Worm (Caenorhabditis elegans) whole organism, young adult: Measurements from ENCODE around the gene dmd-9.
A peak's percentile ranks its signal among the peaks of the same experiment; 100 is the strongest.

Source experiments
- B0019.2 ChIP-seq: fragments of 200-800 bp; sonication (Bioruptor generic); conservative IDR thresholded peaks from 2 replicates; pipeline ENCODE4 v1.3.6; 2022; ENCODE audit warnings: missing genetic modification reagents, missing genetic modification characterization, missing compliant biosample characterization
- B0261.1 ChIP-seq: sonication (generic microtip); optimal IDR thresholded peaks from 2 replicates; lab custom pipeline; 2016; ENCODE audit warnings: mild to moderate bottlenecking, missing genetic modification characterization, moderate library complexity, missing compliant biosample characterization
- B0336.3 ChIP-seq: fragments of 200-800 bp; sonication (Bioruptor generic); IDR thresholded peaks from 2 replicates; pipeline ENCODE4 v1.3.6; 2022; ENCODE audit warnings: missing genetic modification characterization, missing compliant biosample characterization
- C06A6.2 ChIP-seq: fragments of 200-800 bp; sonication (Bioruptor generic); conservative IDR thresholded peaks from 2 replicates; pipeline ENCODE4 v1.3.6; 2022; ENCODE audit warnings: missing genetic modification characterization, missing compliant biosample characterization
- D2030.7 ChIP-seq: fragments of 200-800 bp; sonication (Bioruptor generic); IDR thresholded peaks from 2 replicates; pipeline ENCODE4 v1.3.6; 2022; ENCODE audit warnings: missing genetic modification reagents, missing genetic modification characterization, missing compliant biosample characterization
- F22D6.2 ChIP-seq: sonication (generic microtip); optimal IDR thresholded peaks from 2 replicates; lab custom pipeline; 2016; ENCODE audit warnings: mild to moderate bottlenecking, missing genetic modification characterization, missing compliant biosample characterization
- F23B12.7 ChIP-seq: sonication (generic microtip); optimal IDR thresholded peaks from 2 replicates; lab custom pipeline; 2017; ENCODE audit warnings: missing genetic modification characterization, mild to moderate bottlenecking, missing compliant biosample characterization, antibody characterized with exemption, moderate library complexity; ENCODE audit not compliant: insufficient read depth
- F33H1.4 ChIP-seq: fragments of 200-800 bp; sonication (Bioruptor generic); IDR thresholded peaks from 2 replicates; pipeline ENCODE4 v1.3.6; 2022; ENCODE audit warnings: missing genetic modification reagents, missing genetic modification characterization, missing compliant biosample characterization
- F39B2.1 ChIP-seq: fragments of 200-800 bp; sonication (Bioruptor generic); IDR thresholded peaks from 2 replicates; pipeline ENCODE4 v1.3.6; 2022; ENCODE audit warnings: missing genetic modification reagents, missing genetic modification characterization, missing compliant biosample characterization
- F49E8.2 ChIP-seq: sonication (generic microtip); optimal IDR thresholded peaks from 3 replicates; lab custom pipeline; 2017; ENCODE audit warnings: missing genetic modification characterization, mild to moderate bottlenecking, missing compliant biosample characterization, antibody characterized with exemption, moderate library complexity; ENCODE audit not compliant: insufficient read depth
- F55B11.4 ChIP-seq: sonication (generic microtip); optimal IDR thresholded peaks from 2 replicates; lab custom pipeline; 2016; ENCODE audit warnings: missing compliant biosample characterization, missing genetic modification characterization, borderline replicate concordance; ENCODE audit not compliant: insufficient read depth
- F57A8.1 ChIP-seq: fragments of 200-800 bp; sonication (Bioruptor generic); optimal IDR thresholded peaks from 2 replicates; lab custom pipeline; 2018; ENCODE audit warnings: mild to moderate bottlenecking, missing genetic modification characterization, moderate library complexity, missing compliant biosample characterization
- T07F8.4 ChIP-seq: sonication (generic microtip); optimal IDR thresholded peaks from 2 replicates; lab custom pipeline; 2016; ENCODE audit warnings: mild to moderate bottlenecking, missing genetic modification characterization, moderate library complexity, missing compliant biosample characterization
- Y53F4B.3 ChIP-seq: fragments of 200-800 bp; sonication (Bioruptor generic); IDR thresholded peaks from 2 replicates; pipeline ENCODE4 v1.3.6; 2022; ENCODE audit warnings: missing genetic modification reagents, missing genetic modification characterization, missing compliant biosample characterization
- Y53G8AR.9 ChIP-seq: fragments of 200-800 bp; sonication (Bioruptor generic); conservative IDR thresholded peaks from 2 replicates; pipeline ENCODE4 v1.3.6; 2022; ENCODE audit warnings: missing genetic modification reagents, missing genetic modification characterization, missing compliant biosample characterization
- Y56A3A.18 ChIP-seq: fragments of 200-800 bp; sonication (Bioruptor generic); IDR thresholded peaks from 2 replicates; pipeline ENCODE4 v1.3.6; 2022; ENCODE audit warnings: missing genetic modification reagents, missing genetic modification characterization, missing compliant biosample characterization
- Y95B8A.8 ChIP-seq: fragments of 200-800 bp; sonication (Bioruptor generic); IDR thresholded peaks from 2 replicates; pipeline ENCODE4 v1.3.6; 2022; ENCODE audit warnings: missing genetic modification reagents, missing genetic modification characterization, missing compliant biosample characterization
- akir-1 ChIP-seq: fragments of 200-800 bp; sonication (Bioruptor generic); optimal IDR thresholded peaks from 2 replicates; lab custom pipeline; 2018; ENCODE audit warnings: mild to moderate bottlenecking, missing genetic modification characterization, moderate library complexity, missing compliant biosample characterization
- attf-3 ChIP-seq: fragments of 200-800 bp; sonication (Bioruptor generic); conservative IDR thresholded peaks from 2 replicates; pipeline ENCODE4 v1.3.6; 2022; ENCODE audit warnings: missing genetic modification reagents, missing genetic modification characterization, missing compliant biosample characterization
- attf-6 ChIP-seq: fragments of 200-800 bp; sonication (Bioruptor generic); IDR thresholded peaks from 2 replicates; pipeline ENCODE4 v1.3.6; 2022; ENCODE audit warnings: missing genetic modification reagents, missing genetic modification characterization, missing compliant biosample characterization
- bed-1 ChIP-seq: fragments of 200-800 bp; sonication (Bioruptor generic); IDR thresholded peaks from 2 replicates; pipeline ENCODE4 v1.3.6; 2022; ENCODE audit warnings: missing genetic modification reagents, missing genetic modification characterization, missing compliant biosample characterization
- ceh-40 ChIP-seq: fragments of 200-800 bp; sonication (Bioruptor generic); IDR thresholded peaks from 2 replicates; pipeline ENCODE4 v1.3.6; 2022; ENCODE audit warnings: missing genetic modification characterization, missing compliant biosample characterization
- chd-7 ChIP-seq: sonication (generic microtip); optimal IDR thresholded peaks from 2 replicates; lab custom pipeline; 2016; ENCODE audit warnings: mild to moderate bottlenecking, missing genetic modification characterization, moderate library complexity, missing compliant biosample characterization
- dpff-1 ChIP-seq: sonication (generic microtip); optimal IDR thresholded peaks from 2 replicates; lab custom pipeline; 2017; ENCODE audit warnings: mild to moderate bottlenecking, missing genetic modification characterization, missing compliant biosample characterization
- efl-1 ChIP-seq: fragments of 150-350 bp; optimal IDR thresholded peaks from 2 replicates; lab custom pipeline; 2014; ENCODE audit warnings: missing biosample characterization, missing genetic modification reagents, missing genetic modification characterization
- egl-18 ChIP-seq: fragments of 200-800 bp; sonication (Bioruptor generic); IDR thresholded peaks from 2 replicates; pipeline ENCODE4 v1.3.6; 2022; ENCODE audit warnings: missing genetic modification reagents, missing genetic modification characterization, missing compliant biosample characterization
- hmg-1.2 ChIP-seq: fragments of 200-800 bp; sonication (Bioruptor generic); IDR thresholded peaks from 2 replicates; pipeline ENCODE4 v1.3.6; 2022; ENCODE audit warnings: missing genetic modification reagents, missing genetic modification characterization, missing compliant biosample characterization
- hrde-1 ChIP-seq: sonication (generic microtip); optimal IDR thresholded peaks from 2 replicates; lab custom pipeline; 2016; ENCODE audit warnings: missing genetic modification characterization, mild to moderate bottlenecking, missing compliant biosample characterization, moderate library complexity, missing genotype, missing genetic modification reagents, borderline replicate concordance
- let-526 ChIP-seq: fragments of 200-800 bp; sonication (Bioruptor generic); IDR thresholded peaks from 2 replicates; pipeline ENCODE4 v1.3.6; 2022; ENCODE audit warnings: missing genetic modification reagents, missing genetic modification characterization, missing compliant biosample characterization
- lin-40 ChIP-seq: sonication (generic microtip); optimal IDR thresholded peaks from 2 replicates; lab custom pipeline; 2016; ENCODE audit warnings: missing genetic modification characterization, mild to moderate bottlenecking, missing compliant biosample characterization, missing genotype, missing genetic modification reagents
- lsy-27 ChIP-seq: sonication (generic microtip); optimal IDR thresholded peaks from 2 replicates; lab custom pipeline; 2017; ENCODE audit warnings: missing genetic modification characterization, mild to moderate bottlenecking, missing compliant biosample characterization, antibody characterized with exemption, missing genotype, borderline replicate concordance; ENCODE audit not compliant: insufficient read depth
- madf-10 ChIP-seq: sonication (generic microtip); optimal IDR thresholded peaks from 2 replicates; lab custom pipeline; 2016; ENCODE audit warnings: mild to moderate bottlenecking, missing genetic modification characterization, missing compliant biosample characterization
- mcd-1 ChIP-seq: fragments of 200-800 bp; sonication (Bioruptor generic); IDR thresholded peaks from 2 replicates; pipeline ENCODE4 v1.3.6; 2022; ENCODE audit warnings: missing genetic modification reagents, missing genetic modification characterization, missing compliant biosample characterization
- mel-28 ChIP-seq: sonication (generic microtip); optimal IDR thresholded peaks from 2 replicates; lab custom pipeline; 2016; ENCODE audit warnings: borderline replicate concordance, mild to moderate bottlenecking, missing genetic modification characterization, missing compliant biosample characterization
- nhr-27 ChIP-seq: fragments of 200-800 bp; sonication (Bioruptor generic); optimal IDR thresholded peaks from 2 replicates; lab custom pipeline; 2018; ENCODE audit warnings: mild to moderate bottlenecking, missing genetic modification characterization, moderate library complexity, missing compliant biosample characterization
- pbrm-1 ChIP-seq: fragments of 200-800 bp; sonication (Bioruptor generic); IDR thresholded peaks from 2 replicates; pipeline ENCODE4 v1.3.6; 2022; ENCODE audit warnings: missing genetic modification reagents, missing genetic modification characterization, missing compliant biosample characterization
- snpc-4 ChIP-seq, 5 experiments: fragments of 150-350 bp in 1 of 5; sonication (generic microtip) in 4 of 5; optimal IDR thresholded peaks; 2 replicates each; lab custom pipeline; 2014 to 2018; ENCODE audit warnings: missing genetic modification characterization in 5 of 5, missing biosample characterization in 3 of 5, antibody characterized with exemption in 2 of 5, mild to moderate bottlenecking in 2 of 5, missing compliant biosample characterization in 2 of 5, missing genotype in 2 of 5, moderate library complexity in 2 of 5, missing genetic modification reagents in 1 of 5
- somi-1 ChIP-seq: fragments of 200-800 bp; sonication (Bioruptor generic); optimal IDR thresholded peaks from 2 replicates; lab custom pipeline; 2018; ENCODE audit warnings: mild to moderate bottlenecking, missing genetic modification characterization, missing compliant biosample characterization
- tbp1 ChIP-seq: fragments of 200-800 bp; sonication (Bioruptor generic); optimal IDR thresholded peaks from 2 replicates; lab custom pipeline; 2018; ENCODE audit warnings: mild to moderate bottlenecking, missing genetic modification characterization, missing compliant biosample characterization
- unc-130 ChIP-seq: sonication (generic microtip); optimal IDR thresholded peaks from 2 replicates; lab custom pipeline; 2016; ENCODE audit warnings: missing genetic modification reagents, missing genetic modification characterization, missing compliant biosample characterization
- xnd-1 ChIP-seq: sonication (generic microtip); optimal IDR thresholded peaks from 2 replicates; lab custom pipeline; 2016; ENCODE audit warnings: missing genotype, missing genetic modification reagents, missing genetic modification characterization, missing compliant biosample characterization
- ztf-28 ChIP-seq: fragments of 200-800 bp; sonication (Bioruptor generic); IDR thresholded peaks from 2 replicates; pipeline ENCODE4 v1.3.6; 2022; ENCODE audit warnings: missing genetic modification reagents, missing genetic modification characterization, missing compliant biosample characterization

Gene dmd-9

ce11 chrIV:3296578-3297549, 42.5 kb upstream of the dmd-9 start (continued):
- TF ChIP-seq mel-28 (tag; lab: Kevin White, UChicago), result no peak
- TF ChIP-seq ceh-40, result no peak
- no peak for TF ChIP-seq somi-1 (GFP tag; lab: Kevin White, UChicago)
- peak; percentile 60 for TF ChIP-seq hrde-1
- TF ChIP-seq F49E8.2 (tag; lab: Kevin White, UChicago), result peak; percentile 83
- no peak for TF ChIP-seq egl-18
- peak; percentile 51 for TF ChIP-seq chd-7
- TF ChIP-seq nhr-27 (tag; lab: Kevin White, UChicago), result peak; percentile 69
- no peak for TF ChIP-seq pbrm-1 (GFP tag; lab: Robert Waterston, UW)
- no peak for TF ChIP-seq Y53F4B.3
- no peak for TF ChIP-seq efl-1 (GFP tag; lab: Kevin White, UChicago)
- TF ChIP-seq lin-40 (tag; lab: Kevin White, UChicago), result no peak
- TF ChIP-seq C06A6.2 (GFP tag; lab: Robert Waterston, UW), result no peak
- no peak for TF ChIP-seq B0019.2
- TF ChIP-seq F23B12.7 (tag; lab: Kevin White, UChicago), result no peak
- TF ChIP-seq unc-130 (GFP tag; lab: Kevin White, UChicago), result peak; percentile 11
- TF ChIP-seq Y53G8AR.9, result peak; percentile 61; the same call in 1 of the 2 replicates
- peak; percentile 34 for TF ChIP-seq tbp1 (GFP tag; lab: Kevin White, UChicago)

DNA sequence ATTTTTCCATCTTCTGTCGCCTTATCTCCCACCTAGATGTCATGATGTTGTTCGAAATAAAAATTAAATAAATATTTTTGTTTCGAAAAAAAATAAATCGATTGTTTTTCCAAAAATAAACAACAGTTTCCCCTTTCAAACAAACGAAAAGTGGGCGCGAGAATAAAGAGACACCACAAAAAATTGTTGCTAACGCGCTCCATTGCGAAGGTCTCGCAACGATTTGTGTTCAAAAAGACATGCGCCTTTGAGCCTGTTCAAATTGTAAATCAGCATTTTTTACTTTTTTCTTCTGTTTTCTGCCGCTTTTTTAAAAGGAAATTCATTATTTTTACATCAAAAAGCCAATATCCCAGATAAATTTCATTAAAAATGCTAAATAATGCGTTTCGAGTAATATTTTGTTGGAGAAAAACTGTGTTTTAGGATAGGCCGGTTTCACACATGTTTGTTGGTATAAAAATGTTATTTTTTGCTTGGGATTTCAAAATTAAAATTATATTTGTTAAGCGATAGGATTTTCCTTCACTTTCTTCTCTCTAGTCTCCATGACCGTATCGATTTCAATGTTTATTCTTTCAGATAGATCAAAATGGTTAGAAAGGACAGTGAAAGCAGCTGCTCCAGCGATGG, 40.3 kb upstream of the dmd-9 start, which contains the start of gene W08E12.7:
W08E12.7 (plus strand) TSS at position 583 of the 633 bp plus-strand sequence.
- TF ChIP-seq chd-7 (no peak), efl-1 (GFP tag; lab: Kevin White, UChicago) (peak; percentile 94), let-526 (GFP tag; lab: Robert Waterston, UW) (peak; percentile 88; the same call in 1 of the 2 replicates), F57A8.1 (GFP tag; lab: Kevin White, UChicago) (no peak), F39B2.1 (GFP tag; lab: Robert Waterston, UW) (no peak), madf-10 (tag; lab: Kevin White, UChicago) (peak; percentile 76), T07F8.4 (peak; percentile 20), snpc-4 (GFP tag; optimal IDR thresholded peaks at IDR 0.05; lab: Kevin White, UChicago) (peak; percentile 60), snpc-4 (tag; optimal IDR thresholded peaks at IDR 0.05; lab: Kevin White, UChicago) (peak; percentile 54 to 85 (median 80)), lsy-27 (tag; lab: Kevin White, UChicago) (no peak), hmg-1.2 (peak; percentile 86), F49E8.2 (tag; lab: Kevin White, UChicago) (peak; percentile 94), akir-1 (GFP tag; lab: Kevin White, UChicago) (no peak), F22D6.2 (peak; percentile 55), attf-6 (0 out of 2 replicates have a peak, but pooled peaks have one; percentile 38), ztf-28 (GFP tag; lab: Robert Waterston, UW) (peak; percentile 85), F33H1.4 (GFP tag; lab: Robert Waterston, UW) (peak; percentile 99), Y95B8A.8 (peak; percentile 84), Y56A3A.18 (GFP tag; lab: Robert Waterston, UW) (no peak), F55B11.4 (tag; lab: Kevin White, UChicago) (no peak), bed-1 (GFP tag; lab: Robert Waterston, UW) (no peak), B0261.1 (tag; lab: Kevin White, UChicago) (peak; percentile 18), dpff-1 (tag; lab: Kevin White, UChicago) (no peak), nhr-27 (tag; lab: Kevin White, UChicago) (no peak), xnd-1 (tag; lab: Kevin White, UChicago) (peak; percentile 61), attf-3 (GFP tag; lab: Robert Waterston, UW) (peak; percentile 74), D2030.7 (GFP tag; lab: Robert Waterston, UW) (peak; percentile 94), B0336.3 (peak; percentile 90), mcd-1 (GFP tag; lab: Robert Waterston, UW) (peak; percentile 98)
